Worm (Caenorhabditis elegans) whole organism, young adult: Measurements from ENCODE around the gene smc-6.

Source experiments
- akir-1 ChIP-seq: fragments of 200-800 bp; sonication (Bioruptor generic); optimal IDR thresholded peaks from 2 replicates; lab custom pipeline; 2018; ENCODE audit warnings: mild to moderate bottlenecking, missing genetic modification characterization, moderate library complexity, missing compliant biosample characterization
- ama-1 ChIP-seq, 3 experiments: fragments of 150-350 bp in 1 of 3; sonication (generic microtip) in 2 of 3; optimal IDR thresholded peaks; 2 replicates each; lab custom pipeline; 2014 to 2018; ENCODE audit warnings: missing biosample characterization in 2 of 3, missing genetic modification characterization in 2 of 3, missing genetic modification reagents in 2 of 3
- bed-1 ChIP-seq: fragments of 200-800 bp; sonication (Bioruptor generic); IDR thresholded peaks from 2 replicates; pipeline ENCODE4 v1.3.6; 2022; ENCODE audit warnings: missing genetic modification reagents, missing genetic modification characterization, missing compliant biosample characterization
- cebp-2 ChIP-seq: fragments of 200-800 bp; sonication (Bioruptor generic); IDR thresholded peaks from 2 replicates; pipeline ENCODE4 v1.3.6; 2022; ENCODE audit warnings: missing genetic modification characterization, missing compliant biosample characterization
- efl-1 ChIP-seq: fragments of 150-350 bp; optimal IDR thresholded peaks from 2 replicates; lab custom pipeline; 2014; ENCODE audit warnings: missing biosample characterization, missing genetic modification reagents, missing genetic modification characterization
- fkh-3 ChIP-seq: sonication (generic microtip); optimal IDR thresholded peaks from 2 replicates; lab custom pipeline; 2016; ENCODE audit warnings: mild to moderate bottlenecking, missing genetic modification characterization, missing compliant biosample characterization
- lin-54 ChIP-seq: fragments of 200-800 bp; sonication (Bioruptor generic); optimal IDR thresholded peaks from 2 replicates; lab custom pipeline; 2018; ENCODE audit warnings: mild to moderate bottlenecking, missing genetic modification characterization, missing compliant biosample characterization
- nfyb-1 ChIP-seq: fragments of 200-800 bp; sonication (Bioruptor generic); IDR thresholded peaks from 2 replicates; pipeline ENCODE4 v1.3.6; 2022; ENCODE audit warnings: missing genetic modification reagents, missing genetic modification characterization, missing compliant biosample characterization
- nhr-120 ChIP-seq: fragments of 200-800 bp; sonication (Bioruptor generic); IDR thresholded peaks from 2 replicates; pipeline ENCODE4 v1.3.6; 2022; ENCODE audit warnings: missing genetic modification characterization, missing compliant biosample characterization
- pha-4 ChIP-seq: fragments of 150-350 bp; sonication (generic microtip); optimal IDR thresholded peaks from 2 replicates; lab custom pipeline; 2014; ENCODE audit warnings: missing biosample characterization, missing genetic modification reagents, missing genetic modification characterization
- sea-2 ChIP-seq: fragments of 200-800 bp; sonication (Bioruptor generic); IDR thresholded peaks from 2 replicates; pipeline ENCODE4 v1.3.6; 2022; ENCODE audit warnings: missing genetic modification characterization, missing compliant biosample characterization
- somi-1 ChIP-seq: fragments of 200-800 bp; sonication (Bioruptor generic); optimal IDR thresholded peaks from 2 replicates; lab custom pipeline; 2018; ENCODE audit warnings: mild to moderate bottlenecking, missing genetic modification characterization, missing compliant biosample characterization
- tbp1 ChIP-seq: fragments of 200-800 bp; sonication (Bioruptor generic); optimal IDR thresholded peaks from 2 replicates; lab custom pipeline; 2018; ENCODE audit warnings: mild to moderate bottlenecking, missing genetic modification characterization, missing compliant biosample characterization

DNA sequence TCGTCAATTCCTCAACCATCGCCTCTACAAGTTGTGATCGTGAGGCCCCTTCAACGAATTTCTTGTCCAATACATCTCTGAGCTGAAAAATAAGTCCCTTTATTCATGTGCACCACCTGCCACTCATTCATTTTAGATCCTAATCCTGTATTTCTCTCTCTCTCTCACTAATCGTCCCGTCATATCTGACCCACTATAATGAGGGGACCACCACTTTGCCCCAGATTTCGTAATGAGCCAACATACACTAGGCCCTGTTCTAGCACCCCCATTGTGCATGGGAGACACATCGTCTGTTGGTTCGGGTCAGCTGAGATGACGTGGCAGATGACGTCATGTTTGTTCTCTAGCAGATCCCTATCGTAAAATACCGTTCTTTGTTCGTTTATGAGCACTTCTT, 43.1 kb upstream of the smc-6 start:
- no peak for TF ChIP-seq nfyb-1 (GFP tag; lab: Robert Waterston, UW)
- TF ChIP-seq nhr-120: no peak
- TF ChIP-seq sea-2: no peak
- TF ChIP-seq tbp1 (GFP tag; lab: Kevin White, UChicago): no peak
- TF ChIP-seq fkh-3 (tag; lab: Kevin White, UChicago): no peak
- TF ChIP-seq lin-54: no peak
- no peak for TF ChIP-seq ama-1 (optimal IDR thresholded peaks at IDR 0.05; lab: Kevin White, UChicago)
- TF ChIP-seq ama-1 (GFP tag; optimal IDR thresholded peaks at IDR 0.05; lab: Kevin White, UChicago): no peak
- no peak for TF ChIP-seq somi-1
- TF ChIP-seq bed-1: no peak
- no peak for TF ChIP-seq efl-1 (GFP tag; lab: Kevin White, UChicago)
- no peak for TF ChIP-seq cebp-2 (GFP tag; lab: Robert Waterston, UW)
- TF ChIP-seq akir-1 (GFP tag; lab: Kevin White, UChicago): no peak
- TF ChIP-seq pha-4 (tag; lab: Kevin White, UChicago): no peak
